Fruit fly (Drosophila melanogaster): ENCODE data around the gene Cyp4ac2.

DNA sequence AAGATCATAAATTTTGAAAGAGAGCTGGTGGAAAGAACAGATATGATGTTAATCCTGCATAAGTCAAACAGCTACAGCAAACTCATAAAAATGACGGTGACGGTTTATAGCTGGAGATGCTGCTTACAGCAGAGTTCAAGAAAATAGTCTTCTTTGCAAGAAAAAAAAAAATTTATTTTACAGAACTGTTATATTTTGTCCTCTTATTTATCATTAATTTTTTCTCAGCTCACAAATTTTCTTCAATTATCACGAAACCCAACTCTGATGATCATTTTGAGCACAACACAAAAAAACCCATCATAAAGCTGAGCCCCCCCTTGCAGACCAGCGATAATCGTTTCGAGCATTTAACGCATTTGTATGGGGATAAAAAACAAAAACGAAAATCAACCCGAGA is 34.8 kb upstream of the Cyp4ac2 start:
- TF ChIP-seq CG7045 (GFP tag; optimal IDR thresholded peaks at IDR 0.05) (no peak), kay (GFP tag; ENCODE audit: borderline replicate concordance) (no peak), ovo (GFP tag; optimal IDR thresholded peaks at IDR 0.05) (no peak), CG11617 (GFP tag; optimal IDR thresholded peaks at IDR 0.05) (no peak), bab1 (GFP tag; optimal IDR thresholded peaks at IDR 0.05) (no peak), Crg-1 (GFP tag; optimal IDR thresholded peaks at IDR 0.05) (no peak), cic (GFP tag; optimal IDR thresholded peaks at IDR 0.05) (no peak), CG1620 (GFP tag; optimal IDR thresholded peaks at IDR 0.05) (no peak)

All from whole organism, adult.